Fruit fly (Drosophila melanogaster) whole organism, wandering third instar larva: ENCODE measurements around the gene osa.

Source experiments
- Abd-B ChIP-seq: fragments of >200 bp; optimal IDR thresholded peaks from 2 replicates; lab custom pipeline; 2017; ENCODE audit warnings: missing biosample characterization, missing genetic modification characterization
- CG32264 ChIP-seq: fragments of 200-800 bp; sonication (Bioruptor generic); optimal IDR thresholded peaks from 2 replicates; lab custom pipeline; 2016; ENCODE audit warnings: missing biosample characterization, missing genetic modification characterization
- CG9705 ChIP-seq: fragments of 200-800 bp; sonication (Bioruptor generic); optimal IDR thresholded peaks from 2 replicates; lab custom pipeline; 2018; ENCODE audit warnings: missing biosample characterization, mild to moderate bottlenecking, missing genetic modification characterization
- CrebA ChIP-seq: fragments of 200-800 bp; sonication (Bioruptor generic); optimal IDR thresholded peaks from 2 replicates; lab custom pipeline; 2016; ENCODE audit warnings: missing biosample characterization, mild to moderate bottlenecking, missing genetic modification characterization, borderline replicate concordance
- Dfd ChIP-seq: fragments of >200 bp; optimal IDR thresholded peaks from 2 replicates; lab custom pipeline; 2017; ENCODE audit warnings: missing biosample characterization, missing genetic modification characterization
- Dif ChIP-seq: fragments of 200-275, 200-300 bp; sonication (Bioruptor generic); optimal IDR thresholded peaks from 2 replicates; lab custom pipeline; 2018; ENCODE audit warnings: missing biosample characterization, missing genetic modification characterization; ENCODE audit not compliant: partially characterized antibody
- GATAd ChIP-seq: sonication (Bioruptor generic); optimal IDR thresholded peaks from 2 replicates; lab custom pipeline; 2016; ENCODE audit warnings: missing biosample characterization, missing genetic modification characterization
- HLH106 ChIP-seq: fragments of 200-800 bp; optimal IDR thresholded peaks from 3 replicates; lab custom pipeline; 2019; ENCODE audit warnings: missing biosample characterization, mild to moderate bottlenecking, missing genetic modification characterization, moderate library complexity
- Hnf4 ChIP-seq: fragments of 200-800 bp; sonication (Bioruptor generic); optimal IDR thresholded peaks from 2 replicates; lab custom pipeline; 2016; ENCODE audit warnings: missing biosample characterization, mild to moderate bottlenecking, missing genetic modification characterization
- Hr78 ChIP-seq: fragments of >200 bp; optimal IDR thresholded peaks from 2 replicates; lab custom pipeline; 2017; ENCODE audit warnings: missing biosample characterization, missing genetic modification characterization
- Hr83 ChIP-seq: fragments of 200-300 bp; sonication (Bioruptor generic); optimal IDR thresholded peaks from 2 replicates; lab custom pipeline; 2016; ENCODE audit warnings: missing biosample characterization, mild to moderate bottlenecking, missing genetic modification characterization, moderate library complexity; ENCODE audit not compliant: poor library complexity, severe bottlenecking
- Jra ChIP-seq: sonication (Bioruptor generic); optimal IDR thresholded peaks from 2 replicates; lab custom pipeline; 2016; ENCODE audit warnings: missing biosample characterization, missing genetic modification characterization
- Myc ChIP-seq: fragments of >200 bp; optimal IDR thresholded peaks from 2 replicates; lab custom pipeline; 2017
- N ChIP-seq: fragments of >200 bp; optimal IDR thresholded peaks from 2 replicates; lab custom pipeline; 2018; ENCODE audit warnings: missing biosample characterization, missing external identifiers, missing genetic modification characterization
- OdsH ChIP-seq: fragments of 200-800 bp; sonication (Bioruptor generic); optimal IDR thresholded peaks from 2 replicates; lab custom pipeline; 2016; ENCODE audit warnings: missing biosample characterization, mild to moderate bottlenecking, missing genetic modification characterization
- Rel ChIP-seq, 2 experiments: fragments of 200-800 bp; sonication (Bioruptor generic) in 1 of 2; optimal IDR thresholded peaks; 2 replicates in 1 of 2; 3 replicates in 1 of 2; lab custom pipeline; 2016 to 2019; ENCODE audit warnings: mild to moderate bottlenecking in 2 of 2, missing biosample characterization in 2 of 2, missing genetic modification characterization in 2 of 2, moderate library complexity in 1 of 2
- Sp1 ChIP-seq: fragments of 200-800 bp; sonication (Bioruptor generic); optimal IDR thresholded peaks from 3 replicates; lab custom pipeline; 2019; ENCODE audit warnings: missing biosample characterization, mild to moderate bottlenecking, missing genetic modification characterization, moderate library complexity
- Vsx2 ChIP-seq: fragments of 200-300, 225-300 bp; sonication (Bioruptor generic); optimal IDR thresholded peaks from 2 replicates; lab custom pipeline; 2018; ENCODE audit warnings: missing biosample characterization, missing genetic modification characterization; ENCODE audit not compliant: partially characterized antibody
- br ChIP-seq: fragments of 200-800 bp; sonication (Bioruptor generic); optimal IDR thresholded peaks from 2 replicates; lab custom pipeline; 2016; ENCODE audit warnings: missing biosample characterization, missing genetic modification characterization
- brk ChIP-seq: fragments of 200-800 bp; sonication (Bioruptor generic); optimal IDR thresholded peaks from 2 replicates; lab custom pipeline; 2016; ENCODE audit warnings: missing biosample characterization, mild to moderate bottlenecking, missing genetic modification characterization
- dl ChIP-seq, 2 experiments: fragments of 175-275, 200-275 bp in 1 of 2; fragments of 200-275 bp in 1 of 2; sonication (Bioruptor generic); optimal IDR thresholded peaks; lab custom pipeline; 2018; ENCODE audit warnings: mild to moderate bottlenecking in 2 of 2, missing biosample characterization in 2 of 2, missing genetic modification characterization in 2 of 2, moderate library complexity in 2 of 2; ENCODE audit not compliant: partially characterized antibody in 2 of 2, insufficient read depth in 1 of 2
- dmrt93B ChIP-seq: fragments of 200-800 bp; sonication (Bioruptor generic); optimal IDR thresholded peaks from 2 replicates; lab custom pipeline; 2018; ENCODE audit warnings: missing biosample characterization, mild to moderate bottlenecking, missing genetic modification characterization
- dsf ChIP-seq: sonication (Bioruptor generic); optimal IDR thresholded peaks from 2 replicates; lab custom pipeline; 2016; ENCODE audit warnings: missing biosample characterization, missing genetic modification characterization, borderline replicate concordance
- ey ChIP-seq: fragments of 200-800 bp; sonication (Bioruptor generic); optimal IDR thresholded peaks from 2 replicates; lab custom pipeline; 2016; ENCODE audit warnings: missing biosample characterization, missing genetic modification characterization
- foxo ChIP-seq, 2 experiments: fragments of 200-800 bp; sonication (Bioruptor generic); optimal IDR thresholded peaks; 2 replicates in 1 of 2; 3 replicates in 1 of 2; lab custom pipeline; 2016 to 2017; ENCODE audit warnings: missing biosample characterization in 2 of 2, missing genetic modification characterization in 2 of 2
- fru ChIP-seq: fragments of 200-800 bp; sonication (Bioruptor generic); optimal IDR thresholded peaks from 3 replicates; lab custom pipeline; 2016; ENCODE audit warnings: missing biosample characterization, mild to moderate bottlenecking, missing genetic modification characterization
- h ChIP-seq: fragments of 200-800 bp; sonication (Bioruptor generic); optimal IDR thresholded peaks from 3 replicates; lab custom pipeline; 2016; ENCODE audit warnings: missing biosample characterization, mild to moderate bottlenecking, missing genetic modification characterization
- jim ChIP-seq: fragments of 175-275, 200-325 bp; sonication (Bioruptor generic); optimal IDR thresholded peaks from 2 replicates; lab custom pipeline; 2016; ENCODE audit warnings: missing biosample characterization, mild to moderate bottlenecking, missing genetic modification characterization
- lola ChIP-seq: fragments of >200 bp; optimal IDR thresholded peaks from 2 replicates; lab custom pipeline; 2017; ENCODE audit warnings: missing biosample characterization, missing genetic modification characterization
- pan ChIP-seq: fragments of >200 bp; optimal IDR thresholded peaks from 2 replicates; lab custom pipeline; 2017
- psq ChIP-seq: fragments of 200-800 bp; sonication (Bioruptor generic); optimal IDR thresholded peaks from 3 replicates; lab custom pipeline; 2017; ENCODE audit warnings: missing biosample characterization, mild to moderate bottlenecking, missing genetic modification characterization, moderate library complexity
- rgr ChIP-seq: fragments of 200-800 bp; sonication (Bioruptor generic); optimal IDR thresholded peaks from 3 replicates; lab custom pipeline; 2016; ENCODE audit warnings: missing biosample characterization, mild to moderate bottlenecking, missing genetic modification characterization
- sv ChIP-seq: fragments of 200-800 bp; sonication (Bioruptor generic); optimal IDR thresholded peaks from 3 replicates; lab custom pipeline; 2016; ENCODE audit warnings: missing biosample characterization, missing genetic modification characterization
- tai ChIP-seq: sonication (Bioruptor generic); optimal IDR thresholded peaks from 2 replicates; lab custom pipeline; 2016; ENCODE audit warnings: missing biosample characterization, missing genetic modification characterization
- usp ChIP-seq: fragments of >200 bp; optimal IDR thresholded peaks from 2 replicates; lab custom pipeline; 2017; ENCODE audit warnings: missing biosample characterization, missing genetic modification characterization
- woc ChIP-seq: sonication (Bioruptor generic); optimal IDR thresholded peaks from 2 replicates; lab custom pipeline; 2016; ENCODE audit warnings: missing biosample characterization, mild to moderate bottlenecking, missing genetic modification characterization

osa gene

dm6 chr3R:17708778-17709476 lies 9.2 kb downstream of the osa start:
- TF ChIP-seq N (GFP tag; lab: Kevin White, UChicago) (no peak), Dfd (no peak), dsf (GFP tag; lab: Kevin White, UChicago) (no peak), h (GFP tag; lab: Kevin White, UChicago) (peak; percentile 17), Sp1 (GFP tag; lab: Kevin White, UChicago) (no peak), dl (GFP tag; optimal IDR thresholded peaks at IDR 0.05; lab: Kevin White, UChicago; ENCODE audit: insufficient read depth in 1 of 2, partially characterized antibody in 2 of 2) (no peak), CrebA (GFP tag; lab: Kevin White, UChicago) (no peak), Jra (GFP tag; lab: Kevin White, UChicago) (no peak), fru (GFP tag; lab: Kevin White, UChicago) (peak; percentile 20), ey (peak; percentile 40), Myc (lab: Kevin White, UChicago) (no peak), rgr (GFP tag; lab: Kevin White, UChicago) (peak; percentile 7), sv (GFP tag; lab: Kevin White, UChicago) (no peak), br (GFP tag; lab: Kevin White, UChicago) (peak; percentile 2), woc (GFP tag; lab: Kevin White, UChicago) (peak; percentile 21), foxo (GFP tag; optimal IDR thresholded peaks at IDR 0.05; lab: Kevin White, UChicago) (peak in 1 of 2 experiments; percentile 40), OdsH (GFP tag; lab: Kevin White, UChicago) (peak; percentile 1), Hnf4 (no peak), psq (GFP tag; lab: Kevin White, UChicago) (peak; percentile 27), Vsx2 (GFP tag; lab: Kevin White, UChicago) (no peak)

- TF ChIP-seq OdsH (GFP tag; lab: Kevin White, UChicago) (no peak), Hr78 (GFP tag; lab: Kevin White, UChicago) (no peak), jim (GFP tag; lab: Kevin White, UChicago) (no peak), Abd-B (no peak), CG32264 (no peak), Jra (GFP tag; lab: Kevin White, UChicago) (no peak), Dfd (peak; percentile 31)
Measured at dm6 chr3R:17707799-17708198, 10.4 kb downstream of the osa start.

dm6 chr3R:17706971-17707406 lies 11.2 kb downstream of the osa start:
- TF ChIP-seq tai (GFP tag; lab: Kevin White, UChicago) (no peak), dsf (GFP tag; lab: Kevin White, UChicago) (no peak), jim (GFP tag; lab: Kevin White, UChicago) (no peak)

dm6 chr3R:17705899-17706831 lies 12.0 kb downstream of the osa start:
- TF ChIP-seq jim (GFP tag; lab: Kevin White, UChicago), result peak; percentile 22
- no peak for TF ChIP-seq Vsx2 (GFP tag; lab: Kevin White, UChicago)
- peak; percentile 13 for TF ChIP-seq tai (GFP tag; lab: Kevin White, UChicago)
- no peak for TF ChIP-seq usp
- no peak for TF ChIP-seq pan (lab: Kevin White, UChicago)
- TF ChIP-seq ey, result no peak
- TF ChIP-seq HLH106, result no peak
- peak; percentile 25 for TF ChIP-seq brk (GFP tag; lab: Kevin White, UChicago)
- peak; percentile 13 for TF ChIP-seq fru (GFP tag; lab: Kevin White, UChicago)
- TF ChIP-seq N (GFP tag; lab: Kevin White, UChicago), result no peak
- TF ChIP-seq CG32264, result no peak
- no peak for TF ChIP-seq Abd-B
- no peak for TF ChIP-seq Jra (GFP tag; lab: Kevin White, UChicago)
- TF ChIP-seq dmrt93B (GFP tag; lab: Kevin White, UChicago), result no peak
- no peak for TF ChIP-seq Hr83 (GFP tag; lab: Kevin White, UChicago)
- peak; percentile 37 for TF ChIP-seq OdsH (GFP tag; lab: Kevin White, UChicago)
- no peak for TF ChIP-seq Sp1 (GFP tag; lab: Kevin White, UChicago)
- TF ChIP-seq CG9705 (GFP tag; lab: Kevin White, UChicago), result no peak
- TF ChIP-seq woc (GFP tag; lab: Kevin White, UChicago), result peak; percentile 19
- no peak for TF ChIP-seq dl (GFP tag; optimal IDR thresholded peaks at IDR 0.05; lab: Kevin White, UChicago; ENCODE audit: insufficient read depth in 1 of 2, partially characterized antibody in 2 of 2)
- no peak for TF ChIP-seq sv (GFP tag; lab: Kevin White, UChicago)
- TF ChIP-seq Dif (GFP tag; lab: Kevin White, UChicago), result no peak
- TF ChIP-seq Hr78 (GFP tag; lab: Kevin White, UChicago), result no peak
- TF ChIP-seq lola (GFP tag; lab: Kevin White, UChicago), result no peak
- TF ChIP-seq Rel (GFP tag; optimal IDR thresholded peaks at IDR 0.05; lab: Kevin White, UChicago), result no peak
- TF ChIP-seq Rel (tag; optimal IDR thresholded peaks at IDR 0.05; lab: Kevin White, UChicago), result peak; percentile 90
- no peak for TF ChIP-seq dsf (GFP tag; lab: Kevin White, UChicago)
- peak; percentile 25 for TF ChIP-seq Hnf4
- peak; percentile 90 for TF ChIP-seq CrebA (GFP tag; lab: Kevin White, UChicago)
- no peak for TF ChIP-seq GATAd (GFP tag; lab: Kevin White, UChicago)
- TF ChIP-seq Myc (lab: Kevin White, UChicago), result no peak
- no peak for TF ChIP-seq rgr (GFP tag; lab: Kevin White, UChicago)
